Worm (Caenorhabditis elegans): ENCODE results near the gene fbxa-7.

Gene fbxa-7

DNA sequence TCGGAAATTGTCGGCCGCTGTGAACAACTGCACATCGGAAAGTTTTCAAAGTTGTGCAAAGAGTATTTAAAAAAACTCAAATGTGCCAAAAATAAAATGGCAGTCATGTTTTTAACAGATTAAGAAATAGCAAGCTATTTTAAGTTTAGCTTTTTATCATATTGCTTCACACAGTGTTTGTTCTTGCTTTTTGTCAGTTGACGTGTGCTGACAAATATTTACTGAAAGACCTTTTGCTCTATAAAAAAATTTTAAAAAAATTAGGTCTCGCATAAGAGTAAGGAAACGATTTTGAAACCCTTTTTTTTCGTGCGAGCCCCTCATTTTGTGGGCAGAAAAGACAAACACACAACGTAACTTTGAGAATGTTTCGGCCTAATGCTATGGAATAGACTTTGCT is 4.3 kb upstream of the fbxa-7 start, which contains the start of gene fbxa-71:
fbxa-71 (plus strand) TSS at position 301 of the 400 bp plus-strand sequence.
- no peak for TF ChIP-seq unc-62 (GFP tag; optimal IDR thresholded peaks at IDR 0.05)

- no peak for TF ChIP-seq unc-62 (GFP tag; optimal IDR thresholded peaks at IDR 0.05)
These were observed 1.8 kb upstream of the fbxa-7 start, which contains the start of gene fbxa-73 for ce11 chrIII:2253027-2253499. Gene fbxa-73 (plus strand): TSS chrIII:2253449.

DNA sequence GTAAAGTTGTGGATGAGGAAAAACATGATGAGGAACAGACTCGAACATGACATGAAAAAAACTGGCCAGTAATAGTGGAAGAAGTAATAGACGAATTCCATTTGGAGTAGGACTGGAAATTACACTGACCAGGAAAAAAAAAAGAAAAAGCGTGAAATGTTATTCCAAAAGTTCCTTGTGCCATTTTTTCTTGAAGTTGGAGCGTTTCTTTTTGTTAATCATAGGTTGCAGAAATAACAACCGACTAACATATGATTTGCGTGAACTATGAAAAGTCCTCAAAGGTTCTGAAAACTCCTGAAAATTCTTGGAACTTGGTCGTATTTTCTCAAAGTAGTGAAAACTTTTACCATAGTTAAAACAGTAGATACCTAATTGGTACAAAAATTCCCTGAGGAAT is 5.5 kb downstream of the fbxa-7 start, which contains the start of gene srd-67:
srd-67 (minus strand) TSS at position 101 of the 400 bp plus-strand sequence.
- TF ChIP-seq unc-62 (GFP tag; optimal IDR thresholded peaks at IDR 0.05) = no peak

DNA sequence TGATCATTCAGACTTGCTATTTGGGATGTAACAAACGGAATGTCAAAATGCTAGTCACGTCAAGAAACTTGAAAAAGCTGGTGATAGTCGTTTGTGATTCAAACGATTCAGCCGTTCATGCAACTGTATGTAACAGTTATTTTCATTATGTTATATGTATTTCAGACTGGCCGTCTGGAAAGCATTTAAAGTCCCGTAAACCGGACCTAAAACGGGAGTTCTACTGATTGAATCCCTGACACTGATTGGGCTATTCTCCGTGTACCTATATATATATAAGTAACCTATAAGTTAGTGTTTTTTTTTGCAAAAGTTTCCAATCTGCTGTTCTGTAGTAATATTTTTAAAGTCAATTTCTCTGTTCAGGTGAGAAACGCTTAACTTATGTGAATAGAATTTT is 7.6 kb downstream of the fbxa-7 start:
- TF ChIP-seq unc-62 (GFP tag; optimal IDR thresholded peaks at IDR 0.05) = no peak

ce11 chrIII:2240471-2240870 is 10.8 kb downstream of the fbxa-7 start, which contains the start of gene srz-56:
Gene srz-56 (plus strand): TSS chrIII:2240771.
- no peak for TF ChIP-seq unc-62 (GFP tag; optimal IDR thresholded peaks at IDR 0.05)

DNA sequence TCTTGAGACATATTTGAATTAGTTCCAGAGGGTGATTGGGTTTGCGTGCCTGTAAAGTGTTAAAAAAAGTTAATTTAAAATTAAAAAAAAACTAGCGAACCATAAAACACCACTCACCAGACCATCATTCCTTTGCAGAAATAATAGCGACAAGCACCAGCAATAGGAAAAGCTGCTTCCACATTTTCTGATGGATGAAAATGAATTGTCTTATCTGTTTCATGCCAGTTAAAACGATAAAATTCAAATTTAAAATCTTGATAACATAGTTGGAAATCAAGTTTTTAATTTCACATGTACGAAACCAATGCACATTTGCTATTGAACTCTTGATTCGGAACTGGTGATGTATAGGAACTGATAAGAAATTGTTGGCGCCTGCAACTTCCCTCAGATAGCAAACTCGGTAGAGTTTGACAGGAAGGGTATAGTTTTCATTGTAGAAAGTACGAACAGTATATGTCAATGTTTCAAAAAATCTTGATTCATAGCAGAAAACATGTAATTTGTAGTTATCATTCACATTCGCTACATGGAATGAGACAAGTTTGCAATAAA is 11.6 kb downstream of the fbxa-7 start, which contains the start of gene C39B5.10:
C39B5.10 (minus strand) TSS at position 51 of the 558 bp plus-strand sequence.
- TF ChIP-seq unc-62 (GFP tag; optimal IDR thresholded peaks at IDR 0.05) = no peak

DNA sequence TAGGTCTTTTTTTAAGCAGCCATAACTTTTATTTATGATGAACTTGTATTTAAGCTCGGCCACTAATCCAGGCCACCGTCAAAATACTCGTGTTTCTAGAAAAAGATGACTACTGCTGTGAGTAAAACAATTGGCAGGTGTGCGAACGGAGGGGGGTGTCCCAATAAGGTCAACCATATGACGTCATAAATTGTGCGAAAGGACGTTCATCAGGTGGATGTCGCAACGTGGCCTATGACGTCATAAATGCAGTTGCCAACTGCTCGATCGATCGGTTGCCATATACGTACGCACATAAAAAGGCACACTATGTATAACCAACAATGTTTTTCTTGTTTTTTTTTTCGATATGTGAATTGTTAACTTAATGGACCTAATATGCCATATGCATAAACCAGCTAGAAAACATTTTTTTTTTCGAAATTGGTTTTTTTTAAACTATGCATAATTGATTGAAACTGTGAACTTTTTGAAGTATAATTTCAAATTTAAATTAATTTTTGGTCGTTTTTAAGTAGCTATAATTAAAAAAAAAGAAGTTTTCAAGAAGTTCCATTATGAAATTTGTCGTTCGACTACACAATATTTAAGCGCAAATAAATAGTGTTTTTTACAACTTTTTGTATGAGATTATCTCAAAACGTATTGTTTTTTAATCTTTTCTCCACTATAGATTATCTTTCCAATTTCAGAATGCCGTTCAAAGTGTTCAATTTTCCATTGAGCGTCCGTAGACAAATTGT is 16.9 kb downstream of the fbxa-7 start, which contains the start of gene C39B5.2:
C39B5.2 (plus strand) TSS at position 693 of the 743 bp plus-strand sequence.
- no peak for TF ChIP-seq unc-62 (GFP tag; optimal IDR thresholded peaks at IDR 0.05)

ce11 chrIII:2233399-2233798 is 17.8 kb downstream of the fbxa-7 start:
- no peak for TF ChIP-seq unc-62 (GFP tag; optimal IDR thresholded peaks at IDR 0.05)

DNA sequence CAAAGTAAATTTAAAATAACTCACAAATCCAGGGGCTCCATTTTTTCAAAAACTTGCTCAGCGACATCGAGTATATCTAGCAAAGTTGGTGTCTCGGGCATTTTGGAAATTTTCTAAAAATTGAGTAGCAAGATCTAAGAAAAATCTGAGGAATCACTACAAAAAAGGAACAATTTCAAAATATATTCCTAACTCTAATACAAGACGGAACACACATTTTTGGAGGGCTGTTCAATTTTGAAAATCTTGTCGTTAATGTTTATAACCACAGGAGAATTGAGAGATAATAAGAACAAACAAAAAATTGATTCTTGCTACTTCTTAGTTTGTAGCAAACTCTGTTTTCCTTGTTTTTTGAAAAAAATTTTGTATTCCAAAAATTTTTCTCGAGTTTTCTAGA is 18.9 kb downstream of the fbxa-7 start, which contains the start of gene fbxa-47:
fbxa-47 (minus strand) TSS at position 101 of the 400 bp plus-strand sequence.
- no peak for TF ChIP-seq unc-62 (GFP tag; optimal IDR thresholded peaks at IDR 0.05)

DNA sequence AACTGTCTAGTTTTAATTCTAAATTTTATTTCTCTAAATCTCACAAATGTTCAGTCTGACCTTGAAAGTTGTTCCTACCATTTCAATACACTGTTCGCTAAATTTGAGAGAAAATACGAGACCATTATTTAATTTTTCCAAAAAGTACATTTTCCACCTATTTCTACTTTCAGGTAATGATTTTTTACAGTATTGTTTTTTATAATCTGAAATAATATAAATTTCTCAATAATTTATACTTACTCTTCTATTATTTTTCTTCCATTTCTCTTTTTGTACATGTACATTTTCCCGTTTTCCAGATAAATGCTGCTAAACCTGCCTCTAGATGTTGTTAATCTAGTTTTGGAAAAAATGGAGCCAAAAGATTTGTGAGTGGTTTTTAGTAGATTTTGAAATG is 23.8 kb downstream of the fbxa-7 start, which contains the start of gene fbxa-62:
fbxa-62 (plus strand) TSS at position 301 of the 400 bp plus-strand sequence.
- no peak for TF ChIP-seq unc-62 (GFP tag; optimal IDR thresholded peaks at IDR 0.05)

DNA sequence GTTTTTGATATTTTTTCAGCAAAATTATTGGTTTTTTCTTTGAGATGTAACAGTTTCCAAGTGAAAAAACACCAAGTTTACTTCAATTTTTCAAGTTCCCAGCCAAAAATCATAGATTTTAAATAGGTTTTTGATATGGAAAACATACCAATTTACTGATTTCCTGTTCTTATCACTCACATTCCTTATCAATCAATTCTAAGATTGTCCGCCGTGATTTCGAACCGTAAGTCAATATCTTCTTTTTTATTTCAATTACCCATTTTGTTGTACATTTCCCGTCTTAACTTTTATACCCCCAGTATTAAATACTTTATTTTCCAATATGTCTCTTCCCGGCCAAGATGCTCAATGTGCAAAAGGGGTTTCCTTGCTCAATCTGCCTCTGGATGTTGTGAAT is 26.8 kb downstream of the fbxa-7 start, which contains the start of gene fbxa-38:
fbxa-38 (plus strand) TSS at position 195 of the 400 bp plus-strand sequence.
- TF ChIP-seq unc-62 (GFP tag; optimal IDR thresholded peaks at IDR 0.05) = no peak

DNA sequence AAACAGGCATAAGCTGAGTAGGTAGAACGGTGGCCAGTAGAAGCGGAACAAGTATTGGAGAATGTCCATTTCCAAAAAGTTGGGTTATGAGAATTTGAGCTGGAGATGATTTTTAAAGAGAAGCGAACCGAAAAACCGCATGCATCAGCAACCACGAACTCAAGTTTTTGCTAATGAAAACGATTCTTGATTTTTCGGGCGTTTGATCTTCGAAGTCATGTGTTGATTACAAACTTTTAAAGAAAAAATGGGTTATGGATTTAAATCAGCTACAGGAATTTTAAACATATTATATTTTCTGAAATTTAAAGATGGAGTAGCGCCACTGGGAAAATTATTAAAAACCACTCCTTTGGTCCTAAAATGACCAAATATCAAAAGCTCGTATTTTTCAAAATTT is 27.3 kb downstream of the fbxa-7 start, which contains the start of gene srd-65:
srd-65 (minus strand) TSS at position 101 of the 400 bp plus-strand sequence.
- no peak for TF ChIP-seq unc-62 (GFP tag; optimal IDR thresholded peaks at IDR 0.05)

DNA sequence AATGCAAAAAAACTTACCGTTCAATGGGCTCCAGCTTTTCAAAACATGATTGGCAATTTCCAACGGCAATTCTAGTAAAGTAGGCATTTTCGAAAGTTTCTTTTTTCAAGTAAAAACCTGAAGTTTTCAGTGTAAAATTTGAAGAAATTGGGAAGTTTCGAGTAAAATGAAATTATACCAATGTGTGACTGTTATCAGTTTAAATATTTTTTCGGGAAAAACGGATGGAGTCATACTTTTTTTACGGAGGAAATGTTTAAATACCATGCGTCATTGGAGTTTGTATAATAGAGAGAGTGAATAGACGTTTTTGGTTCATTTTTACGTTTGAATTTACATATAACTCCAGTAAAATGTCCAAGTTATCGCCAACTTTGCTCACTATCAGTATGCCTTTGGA is 31.8 kb downstream of the fbxa-7 start, which contains the start of gene fbxa-12:
fbxa-12 (plus strand) TSS at position 301 of the 400 bp plus-strand sequence.
- no peak for TF ChIP-seq unc-62 (GFP tag; optimal IDR thresholded peaks at IDR 0.05)

- TF ChIP-seq unc-62 (GFP tag; optimal IDR thresholded peaks at IDR 0.05) = no peak
These were observed 38.9 kb downstream of the fbxa-7 start for ce11 chrIII:2212343-2212742.

DNA sequence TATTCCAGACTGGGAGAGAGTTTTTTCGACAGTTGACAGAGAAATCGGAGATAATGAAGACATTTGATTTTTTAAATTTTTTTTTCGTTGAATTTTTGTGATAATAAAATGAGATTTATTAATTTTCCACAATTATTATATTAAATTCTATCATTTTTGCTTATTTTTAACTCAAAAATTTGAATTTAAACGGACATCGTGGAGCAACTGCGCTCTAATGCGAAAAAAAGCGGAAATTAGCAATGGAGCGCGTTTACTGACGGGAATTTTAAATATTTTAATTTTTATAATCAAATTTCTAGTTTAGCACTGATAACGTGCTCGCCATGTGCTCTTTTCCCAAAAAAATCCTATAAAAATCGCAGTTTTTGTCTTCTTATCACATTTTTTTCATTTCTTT is 40.1 kb downstream of the fbxa-7 start, which contains the start of gene C39B5.14:
C39B5.14 (plus strand) TSS at position 301 of the 400 bp plus-strand sequence.
- no peak for TF ChIP-seq unc-62 (GFP tag; optimal IDR thresholded peaks at IDR 0.05)

DNA sequence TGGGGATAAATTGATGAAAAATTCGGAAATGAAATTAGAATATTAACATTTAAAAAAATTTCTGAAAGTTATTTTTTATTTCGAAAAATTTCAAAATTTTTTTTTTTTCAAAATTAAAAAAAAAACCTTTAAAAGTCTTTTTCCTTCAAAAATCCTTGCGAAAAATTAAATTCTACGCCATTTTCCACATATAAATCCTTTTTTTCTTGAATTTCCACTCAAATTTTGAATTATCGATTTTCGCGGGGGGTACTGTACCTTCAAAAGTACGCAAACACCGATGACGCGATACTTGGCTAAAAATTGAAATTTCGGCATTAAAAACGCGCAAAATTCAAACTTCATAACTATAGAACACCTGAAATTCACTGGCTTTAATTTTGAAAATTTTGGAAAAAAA is 40.6 kb downstream of the fbxa-7 start:
- TF ChIP-seq unc-62 (GFP tag; optimal IDR thresholded peaks at IDR 0.05) = no peak
